Fruit fly (Drosophila melanogaster) whole organism, embryonic: ENCODE measurements around the gene CG17572.

ENCODE experiments used
- Adf1 ChIP-seq: fragments of 200-800 bp; sonication (Bioruptor generic); IDR thresholded peaks from 2 replicates; pipeline ENCODE4 v1.3.6; 2022; ENCODE audit warnings: missing biosample characterization, missing genetic modification characterization
- C15 ChIP-seq: fragments of 200-800 bp; sonication (Bioruptor generic); IDR thresholded peaks from 3 replicates; pipeline ENCODE4 v1.3.6; 2022; ENCODE audit warnings: missing biosample characterization, missing genetic modification characterization
- CG1024 ChIP-seq: fragments of 200-800 bp; sonication (Bioruptor generic); IDR thresholded peaks from 2 replicates; pipeline ENCODE4 v1.3.6; 2022; ENCODE audit warnings: missing biosample characterization, missing genetic modification characterization
- CG11247 ChIP-seq: fragments of 200-800 bp; sonication (Bioruptor generic); IDR thresholded peaks from 2 replicates; pipeline ENCODE4 v1.3.6; 2022; ENCODE audit warnings: missing biosample characterization, missing genetic modification characterization
- CG11723 ChIP-seq: fragments of 200-800 bp; sonication (Bioruptor generic); optimal IDR thresholded peaks from 2 replicates; lab custom pipeline; 2017; ENCODE audit warnings: missing biosample characterization, mild to moderate bottlenecking, missing genetic modification characterization
- CG12769 ChIP-seq: fragments of 200-800 bp; sonication (Bioruptor generic); optimal IDR thresholded peaks from 2 replicates; lab custom pipeline; 2019; ENCODE audit warnings: missing biosample characterization, mild to moderate bottlenecking, missing genetic modification characterization, moderate library complexity
- CG13624 ChIP-seq: fragments of 200-800 bp; sonication (Bioruptor generic); optimal IDR thresholded peaks from 2 replicates; lab custom pipeline; 2016; ENCODE audit warnings: missing biosample characterization, missing genetic modification characterization
- CG16779 ChIP-seq: fragments of 200-800 bp; sonication (Bioruptor generic); IDR thresholded peaks from 2 replicates; pipeline ENCODE4 v1.3.6; 2022; ENCODE audit warnings: missing biosample characterization, missing genetic modification characterization
- CG16813 ChIP-seq: fragments of 200-800 bp; sonication (Bioruptor generic); IDR thresholded peaks from 3 replicates; pipeline ENCODE4 v1.3.6; 2022; ENCODE audit warnings: missing biosample characterization, missing genetic modification characterization; ENCODE audit not compliant: partially characterized antibody
- CG17361 ChIP-seq: fragments of 200-800 bp; sonication (Bioruptor generic); IDR thresholded peaks from 3 replicates; pipeline ENCODE4 v1.3.6; 2022; ENCODE audit warnings: missing biosample characterization, missing genetic modification characterization
- CG17802 ChIP-seq: fragments of 200-800 bp; sonication (Bioruptor generic); optimal IDR thresholded peaks from 2 replicates; lab custom pipeline; 2018; ENCODE audit warnings: missing biosample characterization, mild to moderate bottlenecking, missing genetic modification characterization, moderate library complexity
- CG2678 ChIP-seq: fragments of 200-800 bp; sonication (Bioruptor generic); optimal IDR thresholded peaks from 3 replicates; lab custom pipeline; 2019; ENCODE audit warnings: missing biosample characterization, mild to moderate bottlenecking, missing genetic modification characterization, moderate library complexity
- CG30403 ChIP-seq: fragments of 200-800 bp; sonication (Bioruptor generic); optimal IDR thresholded peaks from 3 replicates; lab custom pipeline; 2016; ENCODE audit warnings: missing biosample characterization, missing genetic modification characterization
- CG42726 ChIP-seq: fragments of 200-800 bp; sonication (Bioruptor generic); IDR thresholded peaks from 2 replicates; pipeline ENCODE4 v1.3.6; 2022; ENCODE audit warnings: missing biosample characterization, missing genetic modification characterization; ENCODE audit not compliant: partially characterized antibody
- CG4820 ChIP-seq: fragments of 200-800 bp; sonication (Bioruptor generic); optimal IDR thresholded peaks from 3 replicates; lab custom pipeline; 2016; ENCODE audit warnings: missing biosample characterization, missing genetic modification characterization
- CG7839 ChIP-seq: fragments of 200-800 bp; sonication (Bioruptor generic); optimal IDR thresholded peaks from 3 replicates; lab custom pipeline; 2018; ENCODE audit warnings: missing biosample characterization, mild to moderate bottlenecking, missing genetic modification characterization, moderate library complexity
- CG8765 ChIP-seq: fragments of 200-800 bp; sonication (Bioruptor generic); IDR thresholded peaks from 2 replicates; pipeline ENCODE4 v1.3.6; 2022; ENCODE audit warnings: missing biosample characterization, missing genetic modification characterization
- CG8924 ChIP-seq: fragments of 200-800 bp; optimal IDR thresholded peaks from 3 replicates; lab custom pipeline; 2019; ENCODE audit warnings: missing biosample characterization, mild to moderate bottlenecking, missing genetic modification characterization, moderate library complexity
- CG8944 ChIP-seq: fragments of 200-800 bp; sonication (Bioruptor generic); optimal IDR thresholded peaks from 3 replicates; lab custom pipeline; 2016; ENCODE audit warnings: missing biosample characterization, missing genetic modification characterization
- CkIIα-i1 ChIP-seq: fragments of 200-800 bp; sonication (Bioruptor generic); IDR thresholded peaks from 2 replicates; pipeline ENCODE4 v1.3.6; 2022; ENCODE audit warnings: missing biosample characterization, missing genetic modification characterization
- E2f2 ChIP-seq: fragments of 200-800 bp; sonication (Bioruptor generic); IDR thresholded peaks from 2 replicates; pipeline ENCODE4 v1.3.6; 2022; ENCODE audit warnings: missing biosample characterization, missing genetic modification characterization
- Ets65A ChIP-seq: fragments of 200-800 bp; sonication (Bioruptor generic); peaks from one replicate; lab custom pipeline; 2016; ENCODE audit warnings: missing biosample characterization, missing genetic modification characterization
- HLHmδ ChIP-seq: fragments of 200-800 bp; sonication (Bioruptor generic); optimal IDR thresholded peaks from 2 replicates; lab custom pipeline; 2018; ENCODE audit warnings: missing biosample characterization, mild to moderate bottlenecking, missing genetic modification characterization, moderate library complexity
- Med ChIP-seq: fragments of 200-800 bp; sonication (Bioruptor generic); peaks from one replicate; lab custom pipeline; 2016; ENCODE audit warnings: missing biosample characterization, missing genetic modification characterization, mild to moderate bottlenecking, inconsistent platforms, moderate library complexity
- Meics ChIP-seq: fragments of 200-800 bp; sonication (Bioruptor generic); optimal IDR thresholded peaks from 2 replicates; lab custom pipeline; 2017; ENCODE audit warnings: missing biosample characterization, mild to moderate bottlenecking, missing genetic modification characterization
- Mrtf ChIP-seq: fragments of 200-800 bp; sonication (Bioruptor generic); IDR thresholded peaks from 3 replicates; pipeline ENCODE4 v1.3.6; 2022; ENCODE audit warnings: missing biosample characterization, missing genetic modification characterization
- Ptx1 ChIP-seq: fragments of 200-800 bp; sonication (Bioruptor generic); IDR thresholded peaks from 2 replicates; pipeline ENCODE4 v1.3.6; 2022; ENCODE audit warnings: missing biosample characterization, missing genetic modification characterization
- Usf ChIP-seq: fragments of 200-800 bp; sonication (Bioruptor generic); optimal IDR thresholded peaks from 2 replicates; lab custom pipeline; 2017; ENCODE audit warnings: missing genotype, missing biosample characterization, missing genetic modification characterization
- Xrp1 ChIP-seq: fragments of 200-800 bp; sonication (Bioruptor generic); IDR thresholded peaks from 2 replicates; pipeline ENCODE4 v1.3.6; 2022; ENCODE audit warnings: missing biosample characterization, missing genetic modification characterization
- chn ChIP-seq: fragments of 200-800 bp; sonication (Bioruptor generic); optimal IDR thresholded peaks from 2 replicates; lab custom pipeline; 2016; ENCODE audit warnings: missing biosample characterization, missing genetic modification characterization
- grn ChIP-seq: fragments of 200-800 bp; sonication (Bioruptor generic); optimal IDR thresholded peaks from 3 replicates; lab custom pipeline; 2017; ENCODE audit warnings: missing biosample characterization, missing genetic modification characterization
- gsb ChIP-seq: fragments of 200-800 bp; sonication (Bioruptor generic); IDR thresholded peaks from 2 replicates; pipeline ENCODE4 v1.3.6; 2022; ENCODE audit warnings: missing biosample characterization, missing genetic modification characterization
- lilli ChIP-seq: fragments of 200-800 bp; sonication (Bioruptor generic); optimal IDR thresholded peaks from 3 replicates; lab custom pipeline; 2016; ENCODE audit warnings: missing biosample characterization, missing genetic modification characterization
- mld ChIP-seq: fragments of 200-800 bp; sonication (Bioruptor generic); IDR thresholded peaks from 3 replicates; pipeline ENCODE4 v1.3.6; 2022; ENCODE audit warnings: missing biosample characterization, missing genetic modification characterization; ENCODE audit not compliant: partially characterized antibody
- peb ChIP-seq: fragments of 200-800 bp; sonication (Bioruptor generic); IDR thresholded peaks from 2 replicates; pipeline ENCODE4 v1.3.6; 2022; ENCODE audit warnings: missing biosample characterization, missing genetic modification characterization
- phol ChIP-seq: fragments of 200-800 bp; sonication (Bioruptor generic); optimal IDR thresholded peaks from 3 replicates; lab custom pipeline; 2018; ENCODE audit warnings: missing biosample characterization, mild to moderate bottlenecking, missing genetic modification characterization, moderate library complexity
- row ChIP-seq: fragments of 200-800 bp; sonication (Bioruptor generic); IDR thresholded peaks from 3 replicates; pipeline ENCODE4 v1.3.6; 2022; ENCODE audit warnings: missing biosample characterization, missing genetic modification characterization
- sens ChIP-seq: fragments of 200-800 bp; sonication (Bioruptor generic); peaks from one replicate; lab custom pipeline; 2016; ENCODE audit warnings: missing biosample characterization, missing genetic modification characterization
- sim ChIP-seq: fragments of 200-800 bp; sonication (Bioruptor generic); IDR thresholded peaks from 2 replicates; pipeline ENCODE4 v1.3.6; 2022; ENCODE audit warnings: missing biosample characterization, missing genetic modification characterization
- ssp ChIP-seq: fragments of 200-800 bp; sonication (Bioruptor generic); IDR thresholded peaks from 2 replicates; pipeline ENCODE4 v1.3.6; 2022; ENCODE audit warnings: missing biosample characterization, missing genetic modification characterization
- twi ChIP-seq: fragments of 200-800 bp; optimal IDR thresholded peaks from 2 replicates; lab custom pipeline; 2019; ENCODE audit warnings: missing biosample characterization, mild to moderate bottlenecking, missing genetic modification characterization, moderate library complexity

Gene CG17572

DNA sequence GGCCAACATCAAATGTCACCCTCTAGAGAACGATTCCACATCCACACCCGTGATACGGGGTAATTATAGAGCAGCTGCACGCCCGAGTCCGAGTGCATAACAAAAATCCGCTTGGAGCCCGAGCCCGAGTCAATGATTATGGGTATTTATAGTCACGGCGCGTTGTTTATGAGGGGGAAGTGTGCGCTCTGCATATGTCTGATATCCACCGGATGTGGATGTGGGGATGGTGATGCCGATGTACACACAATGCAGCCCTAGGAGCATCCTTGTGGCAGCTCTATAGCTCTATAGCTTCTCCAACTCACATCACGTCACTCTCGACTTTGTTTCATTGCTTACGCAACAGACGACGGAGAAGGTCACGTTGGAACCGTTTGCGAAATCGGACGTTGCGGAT is 36.5 kb downstream of the CG17572 start (continued):
- TF ChIP-seq CG13624 (GFP tag; lab: Kevin White, UChicago) = no peak
- no peak for TF ChIP-seq CG16779 (GFP tag; lab: Robert Waterston, UW)
- TF ChIP-seq CG11247 (GFP tag; lab: Robert Waterston, UW) = no peak
- no peak for TF ChIP-seq CG4820
- TF ChIP-seq Meics (GFP tag; lab: Kevin White, UChicago) = no peak
- no peak for TF ChIP-seq CG16813 (GFP tag; lab: Robert Waterston, UW)
- no peak for TF ChIP-seq chn (GFP tag; lab: Kevin White, UChicago)
- no peak for TF ChIP-seq Usf (GFP tag; lab: Kevin White, UChicago)
- TF ChIP-seq grn = no peak
- TF ChIP-seq CG11723 = no peak
- TF ChIP-seq CG42726 (GFP tag; lab: Robert Waterston, UW) = no peak
- no peak for TF ChIP-seq mld (GFP tag; lab: Robert Waterston, UW)
- TF ChIP-seq E2f2 (GFP tag; lab: Robert Waterston, UW) = 0 out of 2 replicates have a peak, but pooled peaks have one; percentile 7
- peak; percentile 59 for TF ChIP-seq Med (GFP tag; lab: Kevin White, UChicago)
- no peak for TF ChIP-seq Ptx1 (GFP tag; lab: Robert Waterston, UW)
- TF ChIP-seq peb (GFP tag; lab: Robert Waterston, UW) = no peak
- no peak for TF ChIP-seq CG8765 (GFP tag; lab: Robert Waterston, UW)
- TF ChIP-seq Adf1 = no peak
- TF ChIP-seq Xrp1 (GFP tag; lab: Robert Waterston, UW) = no peak
- peak; percentile 13; the same call in 1 of the 2 replicates for TF ChIP-seq ssp (GFP tag; lab: Robert Waterston, UW)
- no peak for TF ChIP-seq gsb (GFP tag; lab: Robert Waterston, UW)
- TF ChIP-seq CG7839 = no peak
- no peak for TF ChIP-seq CG1024 (GFP tag; lab: Robert Waterston, UW)
- peak; percentile 67 for TF ChIP-seq HLHmδ
- no peak for TF ChIP-seq C15
- TF ChIP-seq CG17802 = no peak

DNA sequence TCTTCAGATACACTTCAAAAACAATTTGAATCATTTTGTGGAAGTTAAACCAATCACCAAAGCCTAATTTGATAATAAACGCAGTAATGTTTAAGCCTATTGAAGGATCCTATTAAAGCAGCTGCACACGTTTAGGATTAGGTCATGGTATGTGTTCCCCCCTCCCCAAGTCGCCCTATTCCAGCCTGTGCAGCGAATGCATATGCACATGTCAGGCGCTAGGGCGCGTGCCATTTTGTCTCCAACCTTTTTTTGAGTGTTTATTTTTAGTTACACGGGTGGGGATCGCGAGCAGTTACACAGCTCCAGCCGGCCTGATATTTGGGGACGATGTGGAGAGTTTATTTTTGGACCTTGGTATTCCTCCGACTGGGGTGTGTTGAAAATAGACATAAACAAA is 36.9 kb downstream of the CG17572 start:
- TF ChIP-seq HLHmδ (peak; percentile 85), sens (peak; percentile 66), Mrtf (GFP tag; lab: Robert Waterston, UW) (no peak), row (GFP tag; lab: Robert Waterston, UW) (peak; percentile 12; the same call in 1 of the 3 replicates), CkIIα-i1 (no peak), phol (tag; lab: Kevin White, UChicago) (peak; percentile 24), sim (GFP tag; lab: Robert Waterston, UW) (no peak), Ets65A (GFP tag; lab: Kevin White, UChicago) (peak; percentile 15), CG8924 (tag; lab: Kevin White, UChicago) (no peak), CG30403 (GFP tag; lab: Kevin White, UChicago) (no peak), lilli (GFP tag; lab: Kevin White, UChicago) (no peak), twi (tag; lab: Kevin White, UChicago) (peak; percentile 54), CG17361 (GFP tag; lab: Robert Waterston, UW) (0 out of 3 replicates have a peak, but pooled peaks have one; percentile 18), CG2678 (peak; percentile 14), CG12769 (peak; percentile 52), CG8944 (no peak)
